Worm (Caenorhabditis elegans) whole organism, late embryonic: ENCODE data around the gene F08F1.4.

Experiments
- C08G9.2 ChIP-seq: sonication (generic microtip); optimal IDR thresholded peaks from 2 replicates; lab custom pipeline; 2016; ENCODE audit warnings: mild to moderate bottlenecking, missing genetic modification characterization, moderate library complexity, missing compliant biosample characterization
- ama-1 ChIP-seq: fragments of 150-350 bp; optimal IDR thresholded peaks from 2 replicates; lab custom pipeline; 2014
- ceh-24 ChIP-seq: sonication (generic microtip); optimal IDR thresholded peaks from 2 replicates; lab custom pipeline; 2016; ENCODE audit warnings: mild to moderate bottlenecking, missing genetic modification characterization, missing compliant biosample characterization
- fkh-10 ChIP-seq: fragments of 150-350 bp; optimal IDR thresholded peaks from 2 replicates; lab custom pipeline; 2014; ENCODE audit warnings: missing biosample characterization, missing genetic modification reagents, missing genetic modification characterization
- nfya-1 ChIP-seq: sonication (generic microtip); optimal IDR thresholded peaks from 2 replicates; lab custom pipeline; 2017; ENCODE audit warnings: missing genetic modification characterization, mild to moderate bottlenecking, missing compliant biosample characterization, antibody characterized with exemption, moderate library complexity
- nhr-11 ChIP-seq: fragments of 150-350 bp; optimal IDR thresholded peaks from 2 replicates; lab custom pipeline; 2014; ENCODE audit warnings: missing biosample characterization, missing genetic modification characterization
- tbx-7 ChIP-seq: sonication (generic microtip); optimal IDR thresholded peaks from 2 replicates; lab custom pipeline; 2016; ENCODE audit warnings: missing genotype, missing genetic modification characterization, missing compliant biosample characterization

DNA sequence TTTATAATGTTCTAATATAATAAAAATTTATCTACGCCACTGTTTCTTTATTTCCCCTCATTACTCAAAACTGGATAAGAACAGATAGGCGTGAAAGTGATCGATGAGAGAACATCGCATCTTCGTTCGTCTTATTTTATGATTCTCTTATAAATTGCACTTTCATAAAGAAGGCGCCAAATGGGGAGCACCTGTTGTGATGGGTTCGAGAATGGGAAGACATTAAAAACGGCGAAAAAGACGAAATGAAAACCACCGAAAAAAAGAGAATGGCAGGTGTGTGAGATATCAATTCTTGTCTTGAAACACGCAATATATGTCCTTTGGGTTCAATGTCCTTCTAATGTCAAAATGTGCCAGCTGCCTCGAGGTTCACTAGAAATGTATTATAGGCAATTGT lies 19.0 kb upstream of the F08F1.4 start:
- TF ChIP-seq ama-1 (lab: Kevin White, UChicago) (no peak), fkh-10 (GFP tag; lab: Kevin White, UChicago) (no peak), nhr-11 (tag; lab: Kevin White, UChicago) (no peak), nfya-1 (no peak), ceh-24 (tag; lab: Kevin White, UChicago) (no peak), C08G9.2 (tag; lab: Kevin White, UChicago) (no peak), tbx-7 (tag; lab: Kevin White, UChicago) (no peak)
